Worm (Caenorhabditis elegans) whole organism, young adult: ENCODE results near the gene ins-13.

ENCODE experiments used
- B0261.1 ChIP-seq: sonication (generic microtip); optimal IDR thresholded peaks from 2 replicates; lab custom pipeline; 2016; ENCODE audit warnings: mild to moderate bottlenecking, missing genetic modification characterization, moderate library complexity, missing compliant biosample characterization
- D2030.7 ChIP-seq: fragments of 200-800 bp; sonication (Bioruptor generic); IDR thresholded peaks from 2 replicates; pipeline ENCODE4 v1.3.6; 2022; ENCODE audit warnings: missing genetic modification reagents, missing genetic modification characterization, missing compliant biosample characterization
- F33H1.4 ChIP-seq: fragments of 200-800 bp; sonication (Bioruptor generic); IDR thresholded peaks from 2 replicates; pipeline ENCODE4 v1.3.6; 2022; ENCODE audit warnings: missing genetic modification reagents, missing genetic modification characterization, missing compliant biosample characterization
- F39B2.1 ChIP-seq: fragments of 200-800 bp; sonication (Bioruptor generic); IDR thresholded peaks from 2 replicates; pipeline ENCODE4 v1.3.6; 2022; ENCODE audit warnings: missing genetic modification reagents, missing genetic modification characterization, missing compliant biosample characterization
- F49E8.2 ChIP-seq: sonication (generic microtip); optimal IDR thresholded peaks from 3 replicates; lab custom pipeline; 2017; ENCODE audit warnings: missing genetic modification characterization, mild to moderate bottlenecking, missing compliant biosample characterization, antibody characterized with exemption, moderate library complexity; ENCODE audit not compliant: insufficient read depth
- F55B11.4 ChIP-seq: sonication (generic microtip); optimal IDR thresholded peaks from 2 replicates; lab custom pipeline; 2016; ENCODE audit warnings: missing compliant biosample characterization, missing genetic modification characterization, borderline replicate concordance; ENCODE audit not compliant: insufficient read depth
- F57C9.4 ChIP-seq: sonication (generic microtip); optimal IDR thresholded peaks from 2 replicates; lab custom pipeline; 2017; ENCODE audit warnings: mild to moderate bottlenecking, missing genetic modification characterization, missing compliant biosample characterization
- K11D2.4 ChIP-seq: fragments of 200-800 bp; sonication (Bioruptor generic); IDR thresholded peaks from 2 replicates; pipeline ENCODE4 v1.3.6; 2022; ENCODE audit warnings: missing genetic modification reagents, missing genetic modification characterization, missing compliant biosample characterization
- Y67H2A.10 ChIP-seq: fragments of 200-800 bp; sonication (Bioruptor generic); conservative IDR thresholded peaks from 2 replicates; pipeline ENCODE4 v1.3.6; 2022; ENCODE audit warnings: missing genetic modification reagents, missing genetic modification characterization, missing compliant biosample characterization
- akir-1 ChIP-seq: fragments of 200-800 bp; sonication (Bioruptor generic); optimal IDR thresholded peaks from 2 replicates; lab custom pipeline; 2018; ENCODE audit warnings: mild to moderate bottlenecking, missing genetic modification characterization, moderate library complexity, missing compliant biosample characterization
- ama-1 ChIP-seq, 3 experiments: fragments of 150-350 bp in 1 of 3; sonication (generic microtip) in 2 of 3; optimal IDR thresholded peaks; 2 replicates each; lab custom pipeline; 2014 to 2018; ENCODE audit warnings: missing biosample characterization in 2 of 3, missing genetic modification characterization in 2 of 3, missing genetic modification reagents in 2 of 3
- attf-5 ChIP-seq: fragments of 200-800 bp; sonication (Bioruptor generic); optimal IDR thresholded peaks from 2 replicates; lab custom pipeline; 2018; ENCODE audit warnings: mild to moderate bottlenecking, missing genetic modification characterization, missing compliant biosample characterization
- attf-6 ChIP-seq: fragments of 200-800 bp; sonication (Bioruptor generic); IDR thresholded peaks from 2 replicates; pipeline ENCODE4 v1.3.6; 2022; ENCODE audit warnings: missing genetic modification reagents, missing genetic modification characterization, missing compliant biosample characterization
- bed-1 ChIP-seq: fragments of 200-800 bp; sonication (Bioruptor generic); IDR thresholded peaks from 2 replicates; pipeline ENCODE4 v1.3.6; 2022; ENCODE audit warnings: missing genetic modification reagents, missing genetic modification characterization, missing compliant biosample characterization
- ccch-3 ChIP-seq: fragments of 200-800 bp; sonication (Bioruptor generic); optimal IDR thresholded peaks from 2 replicates; lab custom pipeline; 2018; ENCODE audit warnings: mild to moderate bottlenecking, missing genetic modification characterization, missing compliant biosample characterization
- ceh-100 ChIP-seq: fragments of 200-800 bp; sonication (Bioruptor generic); IDR thresholded peaks from 2 replicates; pipeline ENCODE4 v1.3.6; 2022; ENCODE audit warnings: missing genetic modification reagents, missing genetic modification characterization, missing compliant biosample characterization
- ceh-40 ChIP-seq: fragments of 200-800 bp; sonication (Bioruptor generic); IDR thresholded peaks from 2 replicates; pipeline ENCODE4 v1.3.6; 2022; ENCODE audit warnings: missing genetic modification characterization, missing compliant biosample characterization
- ceh-91 ChIP-seq: fragments of 200-800 bp; sonication (Bioruptor generic); IDR thresholded peaks from 2 replicates; pipeline ENCODE4 v1.3.6; 2022; ENCODE audit warnings: missing genetic modification reagents, missing genetic modification characterization, missing compliant biosample characterization
- dpl-1 ChIP-seq: fragments of 150-350 bp; optimal IDR thresholded peaks from 2 replicates; lab custom pipeline; 2014; ENCODE audit warnings: missing biosample characterization, missing genetic modification reagents, missing genetic modification characterization
- egl-18 ChIP-seq: fragments of 200-800 bp; sonication (Bioruptor generic); IDR thresholded peaks from 2 replicates; pipeline ENCODE4 v1.3.6; 2022; ENCODE audit warnings: missing genetic modification reagents, missing genetic modification characterization, missing compliant biosample characterization
- egl-44 ChIP-seq: fragments of 200-800 bp; sonication (Bioruptor generic); IDR thresholded peaks from 2 replicates; pipeline ENCODE4 v1.3.6; 2022; ENCODE audit warnings: missing genetic modification reagents, missing genetic modification characterization, missing compliant biosample characterization
- hmg-1.2 ChIP-seq: fragments of 200-800 bp; sonication (Bioruptor generic); IDR thresholded peaks from 2 replicates; pipeline ENCODE4 v1.3.6; 2022; ENCODE audit warnings: missing genetic modification reagents, missing genetic modification characterization, missing compliant biosample characterization
- lag-1 ChIP-seq: fragments of 200-800 bp; sonication (Bioruptor generic); IDR thresholded peaks from 2 replicates; pipeline ENCODE4 v1.3.6; 2022; ENCODE audit warnings: missing genetic modification reagents, missing genetic modification characterization, missing compliant biosample characterization
- let-526 ChIP-seq: fragments of 200-800 bp; sonication (Bioruptor generic); IDR thresholded peaks from 2 replicates; pipeline ENCODE4 v1.3.6; 2022; ENCODE audit warnings: missing genetic modification reagents, missing genetic modification characterization, missing compliant biosample characterization
- let-607 ChIP-seq, 2 experiments: fragments of 200-800 bp in 1 of 2; sonication (Bioruptor generic) in 1 of 2; sonication (generic microtip) in 1 of 2; optimal IDR thresholded peaks; 2 replicates each; lab custom pipeline; 2016 to 2018; ENCODE audit warnings: mild to moderate bottlenecking in 2 of 2, missing compliant biosample characterization in 2 of 2, missing genetic modification characterization in 2 of 2, moderate library complexity in 2 of 2, missing genotype in 1 of 2
- lin-40 ChIP-seq: sonication (generic microtip); optimal IDR thresholded peaks from 2 replicates; lab custom pipeline; 2016; ENCODE audit warnings: missing genetic modification characterization, mild to moderate bottlenecking, missing compliant biosample characterization, missing genotype, missing genetic modification reagents
- lin-54 ChIP-seq: fragments of 200-800 bp; sonication (Bioruptor generic); optimal IDR thresholded peaks from 2 replicates; lab custom pipeline; 2018; ENCODE audit warnings: mild to moderate bottlenecking, missing genetic modification characterization, missing compliant biosample characterization
- lir-1 ChIP-seq: fragments of 200-800 bp; sonication (Bioruptor generic); conservative IDR thresholded peaks from 2 replicates; pipeline ENCODE4 v1.3.6; 2022; ENCODE audit warnings: missing genetic modification reagents, missing genetic modification characterization, missing compliant biosample characterization
- lsl-1 ChIP-seq: fragments of 200-800 bp; sonication (Bioruptor generic); optimal IDR thresholded peaks from 2 replicates; lab custom pipeline; 2018; ENCODE audit warnings: mild to moderate bottlenecking, missing genetic modification characterization, moderate library complexity, missing compliant biosample characterization
- madf-10 ChIP-seq: sonication (generic microtip); optimal IDR thresholded peaks from 2 replicates; lab custom pipeline; 2016; ENCODE audit warnings: mild to moderate bottlenecking, missing genetic modification characterization, missing compliant biosample characterization
- madf-3 ChIP-seq: fragments of 200-800 bp; sonication (Bioruptor generic); IDR thresholded peaks from 2 replicates; pipeline ENCODE4 v1.3.6; 2022; ENCODE audit warnings: missing genetic modification reagents, missing genetic modification characterization, missing compliant biosample characterization
- madf-8 ChIP-seq: fragments of 200-800 bp; sonication (Bioruptor generic); conservative IDR thresholded peaks from 2 replicates; pipeline ENCODE4 v1.3.6; 2022; ENCODE audit warnings: missing genetic modification reagents, missing genetic modification characterization, missing compliant biosample characterization
- mes-4 ChIP-seq: sonication (generic microtip); optimal IDR thresholded peaks from 2 replicates; lab custom pipeline; 2016; ENCODE audit warnings: missing genotype, missing genetic modification characterization, missing compliant biosample characterization
- nfyb-1 ChIP-seq: fragments of 200-800 bp; sonication (Bioruptor generic); IDR thresholded peaks from 2 replicates; pipeline ENCODE4 v1.3.6; 2022; ENCODE audit warnings: missing genetic modification reagents, missing genetic modification characterization, missing compliant biosample characterization
- nhr-179 ChIP-seq: sonication (generic microtip); optimal IDR thresholded peaks from 2 replicates; lab custom pipeline; 2016; ENCODE audit warnings: mild to moderate bottlenecking, missing genetic modification characterization, missing compliant biosample characterization
- nhr-80 ChIP-seq: sonication (generic microtip); optimal IDR thresholded peaks from 2 replicates; lab custom pipeline; 2016; ENCODE audit warnings: missing genetic modification characterization, missing compliant biosample characterization
- pha-4 ChIP-seq: fragments of 150-350 bp; sonication (generic microtip); optimal IDR thresholded peaks from 2 replicates; lab custom pipeline; 2014; ENCODE audit warnings: missing biosample characterization, missing genetic modification reagents, missing genetic modification characterization
- snpc-1.1 ChIP-seq: sonication (generic microtip); optimal IDR thresholded peaks from 2 replicates; lab custom pipeline; 2017; ENCODE audit warnings: missing genetic modification characterization, mild to moderate bottlenecking, missing compliant biosample characterization, antibody characterized with exemption, moderate library complexity, missing genotype, missing genetic modification reagents; ENCODE audit not compliant: insufficient read depth
- snpc-1.3 ChIP-seq: sonication (generic microtip); optimal IDR thresholded peaks from 2 replicates; lab custom pipeline; 2017; ENCODE audit warnings: missing genetic modification characterization, mild to moderate bottlenecking, missing compliant biosample characterization, antibody characterized with exemption, moderate library complexity, missing genotype, missing genetic modification reagents; ENCODE audit not compliant: insufficient read depth
- snpc-4 ChIP-seq, 5 experiments: fragments of 150-350 bp in 1 of 5; sonication (generic microtip) in 4 of 5; optimal IDR thresholded peaks; 2 replicates each; lab custom pipeline; 2014 to 2018; ENCODE audit warnings: missing genetic modification characterization in 5 of 5, missing biosample characterization in 3 of 5, antibody characterized with exemption in 2 of 5, mild to moderate bottlenecking in 2 of 5, missing compliant biosample characterization in 2 of 5, missing genotype in 2 of 5, moderate library complexity in 2 of 5, missing genetic modification reagents in 1 of 5
- sptf-2 ChIP-seq: fragments of 200-800 bp; sonication (Bioruptor generic); optimal IDR thresholded peaks from 2 replicates; lab custom pipeline; 2018; ENCODE audit warnings: mild to moderate bottlenecking, missing genetic modification characterization, missing compliant biosample characterization
- tbp1 ChIP-seq: fragments of 200-800 bp; sonication (Bioruptor generic); optimal IDR thresholded peaks from 2 replicates; lab custom pipeline; 2018; ENCODE audit warnings: mild to moderate bottlenecking, missing genetic modification characterization, missing compliant biosample characterization
- tbx-9 ChIP-seq: sonication (generic microtip); optimal IDR thresholded peaks from 2 replicates; lab custom pipeline; 2016; ENCODE audit warnings: borderline replicate concordance, missing genetic modification characterization, inconsistent platforms, missing compliant biosample characterization
- zim-3 ChIP-seq: sonication (generic microtip); optimal IDR thresholded peaks from 2 replicates; lab custom pipeline; 2017; ENCODE audit warnings: mild to moderate bottlenecking, missing genetic modification characterization, moderate library complexity, missing compliant biosample characterization
- ztf-26 ChIP-seq: sonication (generic microtip); optimal IDR thresholded peaks from 2 replicates; lab custom pipeline; 2017; ENCODE audit warnings: missing genetic modification characterization, missing compliant biosample characterization

The ins-13 gene

DNA sequence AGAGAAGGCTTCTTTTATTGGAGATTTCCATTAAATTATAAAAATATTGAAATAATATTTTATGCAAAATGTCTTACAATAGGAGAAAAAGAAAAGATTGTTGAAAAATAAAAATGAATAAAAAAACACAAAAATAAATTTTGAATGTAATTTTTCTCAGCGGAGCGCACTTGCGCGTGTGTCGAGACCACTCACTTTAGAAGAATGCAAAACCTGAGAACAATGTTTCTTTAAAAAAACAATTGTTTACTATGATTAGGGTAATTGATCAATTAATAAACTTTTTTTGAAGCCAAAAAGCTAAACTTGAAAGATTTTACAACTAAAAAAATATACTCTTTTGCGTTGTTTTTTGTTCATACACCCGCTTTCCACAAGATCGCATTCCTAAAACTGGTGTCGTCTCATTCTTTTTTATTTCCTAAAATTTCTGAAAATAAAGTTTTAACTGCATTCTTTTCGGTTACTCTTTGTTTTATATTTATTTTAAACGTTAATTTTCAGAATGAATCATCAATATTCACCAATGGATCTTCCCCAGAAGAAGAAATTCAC, 49.6 kb upstream of the ins-13 start, which contains the start of gene ttc-4 (continued):
- no peak for TF ChIP-seq nfyb-1 (GFP tag; lab: Robert Waterston, UW)
- peak; percentile 36 for TF ChIP-seq lsl-1
- TF ChIP-seq B0261.1 = no peak
- TF ChIP-seq zim-3 = no peak
- TF ChIP-seq sptf-2 (GFP tag; lab: Kevin White, UChicago) = no peak
- no peak for TF ChIP-seq F49E8.2
- no peak for TF ChIP-seq let-526
- no peak for TF ChIP-seq ztf-26 (tag; lab: Kevin White, UChicago)
- TF ChIP-seq ceh-91 = no peak
- TF ChIP-seq attf-5 (GFP tag; lab: Kevin White, UChicago) = peak; percentile 80
- no peak for TF ChIP-seq tbx-9 (tag; lab: Kevin White, UChicago)
- TF ChIP-seq madf-3 (GFP tag; lab: Robert Waterston, UW) = no peak
- no peak for TF ChIP-seq tbp1 (GFP tag; lab: Kevin White, UChicago)
- no peak for TF ChIP-seq ama-1 (optimal IDR thresholded peaks at IDR 0.05; lab: Kevin White, UChicago)
- TF ChIP-seq ama-1 (GFP tag; optimal IDR thresholded peaks at IDR 0.05; lab: Kevin White, UChicago) = no peak
- no peak for TF ChIP-seq bed-1 (GFP tag; lab: Robert Waterston, UW)
- no peak for TF ChIP-seq lag-1 (GFP tag; lab: Robert Waterston, UW)
- no peak for TF ChIP-seq akir-1 (GFP tag; lab: Kevin White, UChicago)
- no peak for TF ChIP-seq nhr-179 (tag; lab: Kevin White, UChicago)
- no peak for TF ChIP-seq attf-6
- TF ChIP-seq lir-1 = no peak
- TF ChIP-seq pha-4 = no peak
- TF ChIP-seq lin-54 (GFP tag; lab: Kevin White, UChicago) = peak; percentile 49
- TF ChIP-seq ceh-40 (GFP tag; lab: Robert Waterston, UW) = no peak
- peak; percentile 93 for TF ChIP-seq ceh-100
- TF ChIP-seq F57C9.4 (tag; lab: Kevin White, UChicago) = no peak
- no peak for TF ChIP-seq egl-18 (GFP tag; lab: Robert Waterston, UW)
- no peak for TF ChIP-seq Y67H2A.10 (GFP tag; lab: Robert Waterston, UW)
- no peak for TF ChIP-seq egl-44 (GFP tag; lab: Robert Waterston, UW)
- TF ChIP-seq mes-4 (tag; lab: Kevin White, UChicago) = no peak
- TF ChIP-seq ccch-3 = no peak
- TF ChIP-seq F55B11.4 (tag; lab: Kevin White, UChicago) = no peak
- TF ChIP-seq dpl-1 (GFP tag; lab: Kevin White, UChicago) = peak; percentile 23

DNA sequence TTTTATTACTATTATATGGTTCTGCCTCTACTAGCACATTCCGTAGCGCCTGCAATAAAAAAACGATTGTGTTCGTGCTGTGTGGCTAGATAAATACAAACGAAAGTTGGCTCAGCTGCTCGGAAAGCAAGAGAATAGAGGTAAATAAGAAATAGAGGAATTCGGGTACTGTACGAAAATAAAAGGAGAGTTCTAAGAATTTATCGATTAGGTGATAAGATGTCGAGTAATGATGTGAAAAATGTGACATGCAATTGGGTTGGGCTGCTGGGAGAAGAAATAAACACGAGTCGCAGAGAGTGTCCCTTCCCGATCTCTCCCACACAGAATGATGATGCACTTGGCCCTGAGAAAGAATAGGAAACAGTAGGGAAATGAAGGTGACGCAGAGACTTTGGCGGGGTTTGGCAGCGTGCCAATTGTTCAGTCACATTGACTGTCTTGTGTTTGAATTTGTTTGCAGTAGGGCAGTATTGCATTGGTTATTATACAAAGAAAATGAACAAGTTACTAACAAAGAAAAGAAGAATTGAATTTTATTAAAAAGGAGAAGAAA, 48.8 kb upstream of the ins-13 start, which contains the start of gene cdc-14:
Gene cdc-14, minus strand, starts transcription at position 51 of the 556 bp plus-strand sequence.
- TF ChIP-seq snpc-1.3 (no peak), let-526 (no peak), lin-54 (GFP tag; lab: Kevin White, UChicago) (peak; percentile 36), F33H1.4 (no peak), lin-40 (tag; lab: Kevin White, UChicago) (peak; percentile 24), ceh-100 (peak; percentile 52; the same call in 1 of the 2 replicates), madf-8 (GFP tag; lab: Robert Waterston, UW) (no peak), snpc-4 (GFP tag; optimal IDR thresholded peaks at IDR 0.05; lab: Kevin White, UChicago) (no peak), snpc-4 (tag; optimal IDR thresholded peaks at IDR 0.05; lab: Kevin White, UChicago) (peak in 3 of 4 experiments; percentile 38 to 67 (median 67)), ccch-3 (no peak), F39B2.1 (no peak), D2030.7 (no peak), tbp1 (GFP tag; lab: Kevin White, UChicago) (no peak), hmg-1.2 (GFP tag; lab: Robert Waterston, UW) (peak; percentile 65), F55B11.4 (tag; lab: Kevin White, UChicago) (no peak), let-607 (tag; optimal IDR thresholded peaks at IDR 0.05; lab: Kevin White, UChicago) (no peak), nhr-80 (tag; lab: Kevin White, UChicago) (peak; percentile 61), K11D2.4 (GFP tag; lab: Robert Waterston, UW) (peak; percentile 50; the same call in 1 of the 2 replicates), ztf-26 (tag; lab: Kevin White, UChicago) (peak; percentile 29), madf-10 (tag; lab: Kevin White, UChicago) (no peak), snpc-1.1 (tag; lab: Kevin White, UChicago) (no peak)
